Worm (Caenorhabditis elegans): Measurements from ENCODE around the gene plpp-1.1.

ce11 chrII:3896920-3897319 is 30.9 kb downstream of the plpp-1.1 start:
- TF ChIP-seq klf-2 (GFP tag; conservative IDR thresholded peaks at IDR 0.05) (no peak), ztf-29 (GFP tag; IDR thresholded peaks at IDR 0.05) (no peak)
